Worm (Caenorhabditis elegans) whole organism, young adult: ENCODE data around the gene nlp-61.
A peak's percentile ranks its signal among the peaks of the same experiment; 100 is the strongest.

ENCODE experiments used
- C06A6.2 ChIP-seq: fragments of 200-800 bp; sonication (Bioruptor generic); conservative IDR thresholded peaks from 2 replicates; pipeline ENCODE4 v1.3.6; 2022; ENCODE audit warnings: missing genetic modification characterization, missing compliant biosample characterization
- T07F8.4 ChIP-seq: sonication (generic microtip); optimal IDR thresholded peaks from 2 replicates; lab custom pipeline; 2016; ENCODE audit warnings: mild to moderate bottlenecking, missing genetic modification characterization, moderate library complexity, missing compliant biosample characterization
- ZK185.1 ChIP-seq: sonication (generic microtip); optimal IDR thresholded peaks from 2 replicates; lab custom pipeline; 2016; ENCODE audit warnings: mild to moderate bottlenecking, missing genetic modification characterization, missing compliant biosample characterization; ENCODE audit not compliant: poor library complexity, severe bottlenecking
- akir-1 ChIP-seq: fragments of 200-800 bp; sonication (Bioruptor generic); optimal IDR thresholded peaks from 2 replicates; lab custom pipeline; 2018; ENCODE audit warnings: mild to moderate bottlenecking, missing genetic modification characterization, moderate library complexity, missing compliant biosample characterization
- atf-7 ChIP-seq: sonication (generic microtip); optimal IDR thresholded peaks from 2 replicates; lab custom pipeline; 2017; ENCODE audit warnings: mild to moderate bottlenecking, missing genetic modification characterization, missing compliant biosample characterization
- cebp-1 ChIP-seq, 2 experiments: fragments of 200-800 bp in 1 of 2; sonication (Bioruptor generic) in 1 of 2; sonication (generic microtip) in 1 of 2; IDR thresholded peaks in 1 of 2; optimal IDR thresholded peaks in 1 of 2; 2 replicates each; pipeline versions ENCODE4 v1.3.6 to Lab custom; 2017 to 2022; ENCODE audit warnings: missing compliant biosample characterization in 2 of 2, missing genetic modification characterization in 2 of 2, mild to moderate bottlenecking in 1 of 2, missing genetic modification reagents in 1 of 2, moderate library complexity in 1 of 2
- ceh-40 ChIP-seq: fragments of 200-800 bp; sonication (Bioruptor generic); IDR thresholded peaks from 2 replicates; pipeline ENCODE4 v1.3.6; 2022; ENCODE audit warnings: missing genetic modification characterization, missing compliant biosample characterization
- dox-1 ChIP-seq: fragments of 200-800 bp; sonication (Bioruptor generic); IDR thresholded peaks from 2 replicates; pipeline ENCODE4 v1.3.6; 2022; ENCODE audit warnings: missing genetic modification reagents, missing genetic modification characterization, missing compliant biosample characterization
- dpff-1 ChIP-seq: sonication (generic microtip); optimal IDR thresholded peaks from 2 replicates; lab custom pipeline; 2017; ENCODE audit warnings: mild to moderate bottlenecking, missing genetic modification characterization, missing compliant biosample characterization
- efl-1 ChIP-seq: fragments of 150-350 bp; optimal IDR thresholded peaks from 2 replicates; lab custom pipeline; 2014; ENCODE audit warnings: missing biosample characterization, missing genetic modification reagents, missing genetic modification characterization
- egl-18 ChIP-seq: fragments of 200-800 bp; sonication (Bioruptor generic); IDR thresholded peaks from 2 replicates; pipeline ENCODE4 v1.3.6; 2022; ENCODE audit warnings: missing genetic modification reagents, missing genetic modification characterization, missing compliant biosample characterization
- ekl-4 ChIP-seq: fragments of 200-800 bp; sonication (Bioruptor generic); IDR thresholded peaks from 2 replicates; pipeline ENCODE4 v1.3.6; 2022; ENCODE audit warnings: missing genetic modification reagents, missing genetic modification characterization, missing compliant biosample characterization
- ets-4 ChIP-seq: fragments of 200-800 bp; sonication (Bioruptor generic); optimal IDR thresholded peaks from 2 replicates; lab custom pipeline; 2018; ENCODE audit warnings: mild to moderate bottlenecking, missing genetic modification characterization, missing compliant biosample characterization
- lin-26 ChIP-seq: fragments of 200-800 bp; sonication (Bioruptor generic); IDR thresholded peaks from 2 replicates; pipeline ENCODE4 v1.3.6; 2022; ENCODE audit warnings: missing genetic modification reagents, missing genetic modification characterization, missing compliant biosample characterization
- mcd-1 ChIP-seq: fragments of 200-800 bp; sonication (Bioruptor generic); IDR thresholded peaks from 2 replicates; pipeline ENCODE4 v1.3.6; 2022; ENCODE audit warnings: missing genetic modification reagents, missing genetic modification characterization, missing compliant biosample characterization
- mes-4 ChIP-seq: sonication (generic microtip); optimal IDR thresholded peaks from 2 replicates; lab custom pipeline; 2016; ENCODE audit warnings: missing genotype, missing genetic modification characterization, missing compliant biosample characterization
- nhr-90 ChIP-seq: sonication (generic microtip); optimal IDR thresholded peaks from 2 replicates; lab custom pipeline; 2016; ENCODE audit warnings: missing genotype, mild to moderate bottlenecking, missing genetic modification characterization, missing compliant biosample characterization
- pbrm-1 ChIP-seq: fragments of 200-800 bp; sonication (Bioruptor generic); IDR thresholded peaks from 2 replicates; pipeline ENCODE4 v1.3.6; 2022; ENCODE audit warnings: missing genetic modification reagents, missing genetic modification characterization, missing compliant biosample characterization
- rec-8 ChIP-seq, 2 experiments: sonication (generic microtip); optimal IDR thresholded peaks; 2 replicates each; lab custom pipeline; 2016; ENCODE audit warnings: mild to moderate bottlenecking in 2 of 2, missing genetic modification characterization in 2 of 2, missing genetic modification reagents in 2 of 2, missing genotype in 2 of 2, missing biosample characterization in 1 of 2, missing compliant biosample characterization in 1 of 2, moderate library complexity in 1 of 2
- repo-1 ChIP-seq: sonication (generic microtip); optimal IDR thresholded peaks from 2 replicates; lab custom pipeline; 2017; ENCODE audit warnings: mild to moderate bottlenecking, missing genetic modification characterization, missing compliant biosample characterization
- snpc-3.4 ChIP-seq: sonication (generic microtip); optimal IDR thresholded peaks from 2 replicates; lab custom pipeline; 2017; ENCODE audit warnings: missing genetic modification characterization, mild to moderate bottlenecking, missing compliant biosample characterization, antibody characterized with exemption, moderate library complexity, missing genotype, missing genetic modification reagents
- unc-62 ChIP-seq: fragments of 150-350 bp; optimal IDR thresholded peaks from 2 replicates; lab custom pipeline; 2014; ENCODE audit warnings: missing biosample characterization, missing genetic modification reagents, missing genetic modification characterization
- xnd-1 ChIP-seq: sonication (generic microtip); optimal IDR thresholded peaks from 2 replicates; lab custom pipeline; 2016; ENCODE audit warnings: missing genotype, missing genetic modification reagents, missing genetic modification characterization, missing compliant biosample characterization
- zfh-2 ChIP-seq: fragments of 200-800 bp; sonication (Bioruptor generic); conservative IDR thresholded peaks from 2 replicates; pipeline ENCODE4 v1.3.6; 2022; ENCODE audit warnings: missing genetic modification reagents, missing genetic modification characterization, missing compliant biosample characterization
- ztf-18 ChIP-seq: sonication (generic microtip); optimal IDR thresholded peaks from 2 replicates; lab custom pipeline; 2016; ENCODE audit warnings: missing genotype, mild to moderate bottlenecking, missing genetic modification characterization, missing compliant biosample characterization
- ztf-26 ChIP-seq: sonication (generic microtip); optimal IDR thresholded peaks from 2 replicates; lab custom pipeline; 2017; ENCODE audit warnings: missing genetic modification characterization, missing compliant biosample characterization
- ztf-3 ChIP-seq: fragments of 200-800 bp; sonication (Bioruptor generic); optimal IDR thresholded peaks from 2 replicates; lab custom pipeline; 2018; ENCODE audit warnings: mild to moderate bottlenecking, missing genetic modification characterization, missing compliant biosample characterization
- ztf-6 ChIP-seq: fragments of 200-800 bp; sonication (Bioruptor generic); IDR thresholded peaks from 2 replicates; pipeline ENCODE4 v1.3.6; 2022; ENCODE audit warnings: missing genetic modification reagents, missing genetic modification characterization, missing compliant biosample characterization

Gene nlp-61

DNA sequence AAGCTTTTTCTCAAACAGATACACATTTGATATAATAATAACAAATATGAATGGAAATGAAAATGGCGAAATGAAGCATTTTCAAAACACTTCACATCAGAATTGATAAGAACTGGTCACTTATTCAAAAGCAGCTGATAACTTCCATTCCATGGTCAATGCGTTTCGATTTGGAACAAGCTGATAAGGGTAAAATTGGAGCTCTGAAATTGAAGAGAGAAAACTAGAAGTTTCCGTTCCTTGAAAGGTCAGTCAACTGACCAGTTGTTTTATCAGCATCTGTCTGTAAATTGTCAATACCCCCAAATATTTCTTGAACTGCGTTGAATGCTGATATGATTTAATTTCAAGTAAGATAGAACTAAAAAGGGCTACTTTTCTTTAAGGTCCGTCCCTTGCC, 24.9 kb downstream of the nlp-61 start:
- TF ChIP-seq ztf-6 (GFP tag; lab: Robert Waterston, UW): no peak
- TF ChIP-seq mcd-1 (GFP tag; lab: Robert Waterston, UW): no peak
- no peak for TF ChIP-seq ztf-18
- no peak for TF ChIP-seq efl-1 (GFP tag; lab: Kevin White, UChicago)
- TF ChIP-seq ztf-26 (tag; lab: Kevin White, UChicago): no peak
- TF ChIP-seq ekl-4: no peak
- no peak for TF ChIP-seq rec-8 (tag; optimal IDR thresholded peaks at IDR 0.05; lab: Kevin White, UChicago)
- TF ChIP-seq mes-4 (tag; lab: Kevin White, UChicago): no peak
- no peak for TF ChIP-seq C06A6.2 (GFP tag; lab: Robert Waterston, UW)
- TF ChIP-seq dpff-1: no peak
- TF ChIP-seq xnd-1 (tag; lab: Kevin White, UChicago): no peak
- TF ChIP-seq nhr-90 (tag; lab: Kevin White, UChicago): no peak
- TF ChIP-seq, all 124 proteins: peak for 0

DNA sequence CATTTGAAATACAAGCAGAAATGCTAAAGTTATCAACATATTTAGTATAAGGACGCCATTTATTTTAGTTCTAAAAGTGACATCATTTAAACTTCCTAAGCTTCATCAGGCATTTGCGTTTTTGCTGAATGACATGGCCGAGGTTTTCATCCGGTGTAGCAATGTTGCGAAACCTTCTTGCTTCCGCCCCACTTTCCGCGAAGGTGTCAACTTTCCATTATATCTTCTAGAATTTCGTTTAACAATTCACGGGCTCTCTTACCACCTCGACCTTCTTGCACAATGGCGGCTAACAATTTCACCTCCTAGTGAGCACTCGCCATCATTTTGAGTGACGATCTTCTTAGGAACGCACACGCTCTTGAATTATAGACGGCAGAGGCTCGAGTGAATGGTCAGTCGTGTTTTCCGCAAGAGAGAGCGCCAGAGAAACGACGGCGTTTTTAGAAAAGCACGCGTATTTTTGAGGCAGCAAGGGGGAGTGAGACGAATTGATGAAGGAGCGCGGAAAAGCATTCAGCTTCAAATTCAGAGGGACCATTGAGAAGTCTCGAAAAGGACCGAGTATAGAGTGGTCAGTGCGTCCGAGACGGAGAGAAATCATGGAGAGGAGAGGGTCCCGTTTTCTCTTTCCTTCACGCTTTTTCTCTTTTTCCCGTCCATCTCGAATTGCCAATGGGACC, 26.4 kb downstream of the nlp-61 start:
- TF ChIP-seq akir-1 (GFP tag; lab: Kevin White, UChicago) (no peak), dox-1 (GFP tag; lab: Robert Waterston, UW) (0 out of 2 replicates have a peak, but pooled peaks have one; percentile 4), zfh-2 (GFP tag; lab: Robert Waterston, UW) (peak; percentile 69), pbrm-1 (no peak), cebp-1 (GFP tag; IDR thresholded peaks at IDR 0.05; lab: Robert Waterston, UW) (peak; percentile 31; the same call in 1 of the 2 replicates), cebp-1 (tag; optimal IDR thresholded peaks at IDR 0.05; lab: Kevin White, UChicago) (peak; percentile 81)

DNA sequence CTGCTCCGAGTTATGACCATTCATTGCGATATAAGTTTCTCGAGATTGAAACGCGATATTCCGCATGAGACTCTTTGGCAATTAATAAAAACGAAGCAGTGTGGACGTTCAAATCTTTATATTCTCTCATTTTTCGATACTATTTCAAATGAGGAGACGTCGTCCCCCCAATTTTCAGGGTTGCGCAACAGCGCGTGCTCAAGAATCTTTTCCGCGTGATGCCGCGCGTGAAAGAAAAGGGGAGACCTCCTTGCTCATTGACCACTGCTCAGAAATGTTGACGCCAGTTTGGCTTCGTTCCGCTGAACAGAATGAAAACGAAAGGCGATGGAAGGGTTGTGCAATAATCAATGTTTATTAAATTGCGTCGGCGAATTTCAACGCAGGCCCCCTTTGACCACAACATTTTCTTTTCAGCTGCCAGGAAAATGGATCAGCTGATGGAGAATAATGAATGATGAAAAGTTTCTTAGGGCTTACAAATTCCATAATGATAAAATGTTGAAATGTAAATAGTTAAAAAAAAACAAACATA, 28.1 kb downstream of the nlp-61 start:
- TF ChIP-seq cebp-1 (GFP tag; IDR thresholded peaks at IDR 0.05; lab: Robert Waterston, UW) (no peak), cebp-1 (tag; optimal IDR thresholded peaks at IDR 0.05; lab: Kevin White, UChicago) (peak; percentile 1), xnd-1 (tag; lab: Kevin White, UChicago) (no peak)

DNA sequence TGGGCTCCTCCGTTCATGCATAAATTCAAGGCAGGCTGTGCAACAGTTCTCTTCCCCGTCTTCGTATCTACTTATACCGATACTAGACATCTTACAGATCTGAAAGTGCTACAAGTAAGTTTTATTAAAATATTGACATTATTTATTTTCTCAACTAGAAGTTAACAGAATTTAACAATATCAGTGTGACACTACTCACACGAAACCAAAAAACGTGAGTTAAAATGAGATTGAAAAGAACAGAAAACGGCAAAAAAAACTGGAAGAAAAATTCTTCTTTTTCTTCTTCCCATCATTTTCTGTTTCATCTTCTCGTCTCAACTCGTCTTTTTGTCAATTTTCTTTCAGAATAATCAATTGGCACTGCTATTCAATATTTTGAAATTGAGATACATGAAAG, 29.4 kb downstream of the nlp-61 start, which contains the start of gene F27D9.12:
Gene F27D9.12 (minus strand): TSS at position 101 of the 400 bp plus-strand sequence.
- TF ChIP-seq ZK185.1: no peak
- no peak for TF ChIP-seq egl-18
- TF ChIP-seq mcd-1 (GFP tag; lab: Robert Waterston, UW): no peak
- peak; percentile 22 for TF ChIP-seq repo-1 (tag; lab: Kevin White, UChicago)
- no peak for TF ChIP-seq ets-4 (GFP tag; lab: Kevin White, UChicago)
- TF ChIP-seq, all 124 proteins: peak for 1

DNA sequence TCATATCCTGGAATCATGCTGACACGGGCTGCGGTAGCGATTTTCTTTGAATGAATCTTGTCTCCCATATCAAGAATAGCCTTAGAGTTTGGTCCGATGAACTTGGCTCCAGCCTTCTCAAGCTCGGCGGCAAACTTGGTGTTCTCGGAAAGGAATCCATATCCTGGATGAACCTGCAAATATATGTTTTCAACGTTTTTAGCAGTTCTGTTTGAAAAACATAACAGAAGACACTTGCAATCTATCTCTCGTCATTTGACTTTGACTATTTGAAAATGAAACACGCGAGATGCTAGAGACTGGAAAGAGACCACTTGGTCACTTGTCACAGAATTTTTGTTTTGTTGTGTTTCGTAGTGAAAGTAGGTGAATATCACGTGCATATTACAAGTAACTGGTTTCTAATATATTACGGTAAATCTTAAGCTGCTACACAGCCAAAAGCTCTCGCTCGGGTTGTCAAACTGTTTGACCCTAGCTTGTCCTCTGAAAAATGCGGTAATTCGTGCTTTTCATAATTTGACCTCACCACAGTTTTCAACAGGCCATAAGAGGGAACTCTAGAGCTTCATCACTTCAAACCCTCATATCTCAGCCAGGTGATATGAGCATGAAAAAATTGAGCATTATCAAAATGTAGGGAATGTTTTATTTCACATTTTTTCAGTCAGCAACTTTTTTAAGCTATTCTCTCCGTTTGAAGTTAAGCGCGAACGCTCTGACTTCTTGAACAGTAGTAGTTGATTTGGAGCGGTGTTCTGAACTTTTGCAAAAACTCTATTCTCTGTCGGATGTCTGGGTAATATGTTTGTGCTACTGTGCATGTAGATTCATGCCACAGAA, 32.4 kb downstream of the nlp-61 start:
- TF ChIP-seq unc-62 (GFP tag; lab: Kevin White, UChicago) (no peak), atf-7 (tag; lab: Kevin White, UChicago) (no peak), snpc-3.4 (tag; lab: Kevin White, UChicago) (no peak), ceh-40 (GFP tag; lab: Robert Waterston, UW) (no peak), T07F8.4 (tag; lab: Kevin White, UChicago) (no peak), lin-26 (0 out of 2 replicates have a peak, but pooled peaks have one; percentile 62), ztf-3 (GFP tag; lab: Kevin White, UChicago) (no peak)
